Fruit fly (Drosophila melanogaster): ENCODE measurements around the gene Alg11.

DNA sequence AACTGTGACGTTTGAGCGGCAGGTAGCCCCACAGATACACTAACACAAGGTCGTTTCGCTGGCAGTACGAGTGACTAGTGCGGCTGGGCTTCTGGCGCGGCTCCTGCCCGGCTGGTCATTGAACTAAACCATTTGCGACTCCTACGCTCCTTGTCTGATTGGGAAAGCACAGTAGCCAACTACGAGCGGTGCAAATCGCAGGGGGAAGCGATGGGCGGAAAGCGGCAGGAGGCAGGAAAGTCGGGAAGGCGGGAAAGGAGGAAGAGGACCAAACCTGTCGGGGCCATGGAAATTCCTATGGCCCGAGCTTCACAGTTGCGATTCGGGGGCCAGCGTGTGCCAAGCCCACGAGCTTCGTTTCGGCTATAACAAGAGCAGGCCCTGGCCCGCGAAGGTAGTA lies 18.6 kb downstream of the Alg11 start:
- TF ChIP-seq Vsx2 (GFP tag; optimal IDR thresholded peaks at IDR 0.05; ENCODE audit: partially characterized antibody) (no peak), usp (GFP tag; optimal IDR thresholded peaks at IDR 0.05) (no peak), Rel (GFP tag; optimal IDR thresholded peaks at IDR 0.05) (no peak), Rel (tag; optimal IDR thresholded peaks at IDR 0.05) (no peak), Hr83 (GFP tag; optimal IDR thresholded peaks at IDR 0.05; ENCODE audit: poor library complexity, severe bottlenecking) (no peak), psq (GFP tag; optimal IDR thresholded peaks at IDR 0.05) (no peak), pan (optimal IDR thresholded peaks at IDR 0.05) (no peak), Abd-B (GFP tag; optimal IDR thresholded peaks at IDR 0.05) (no peak), br (GFP tag; optimal IDR thresholded peaks at IDR 0.05) (no peak), foxo (GFP tag; optimal IDR thresholded peaks at IDR 0.05) (no peak), CG9705 (GFP tag; optimal IDR thresholded peaks at IDR 0.05) (no peak), Jra (GFP tag; optimal IDR thresholded peaks at IDR 0.05) (no peak)
